Worm (Caenorhabditis elegans) whole organism, L3 larva: ENCODE data around the gene eel-1.
A peak's percentile ranks its signal among the peaks of the same experiment; 100 is the strongest.

Experiments used
- R02D3.7 ChIP-seq: fragments of 150-350 bp; optimal IDR thresholded peaks from 2 replicates; lab custom pipeline; 2014; ENCODE audit warnings: missing biosample characterization, missing genetic modification characterization
- ZK546.5 ChIP-seq: sonication (generic microtip); optimal IDR thresholded peaks from 2 replicates; lab custom pipeline; 2017; ENCODE audit warnings: missing biosample characterization, missing genetic modification characterization
- aly-2 ChIP-seq: fragments of 150-350 bp; optimal IDR thresholded peaks from 2 replicates; lab custom pipeline; 2014; ENCODE audit warnings: missing biosample characterization, missing genetic modification characterization
- ama-1 ChIP-seq: fragments of 150-350 bp; optimal IDR thresholded peaks from 2 replicates; lab custom pipeline; 2018
- ceh-28 ChIP-seq: fragments of 150-350 bp; optimal IDR thresholded peaks from 2 replicates; lab custom pipeline; 2014; ENCODE audit warnings: missing biosample characterization, missing genetic modification reagents, missing genetic modification characterization
- ceh-82 ChIP-seq: fragments of 150-350 bp; optimal IDR thresholded peaks from 2 replicates; lab custom pipeline; 2014; ENCODE audit warnings: missing biosample characterization, missing genetic modification characterization
- ceh-9 ChIP-seq: sonication (generic microtip); optimal IDR thresholded peaks from 2 replicates; lab custom pipeline; 2018; ENCODE audit warnings: missing biosample characterization, missing genetic modification characterization
- egl-27 ChIP-seq: sonication (generic microtip); optimal IDR thresholded peaks from 4 replicates; lab custom pipeline; 2017; ENCODE audit warnings: missing biosample characterization, missing genetic modification reagents, missing genetic modification characterization
- egl-5 ChIP-seq: fragments of 150-350 bp; optimal IDR thresholded peaks from 2 replicates; lab custom pipeline; 2017; ENCODE audit warnings: missing biosample characterization, missing genetic modification reagents, missing genetic modification characterization, inconsistent platforms
- elt-1 ChIP-seq: fragments of 150-350 bp; optimal IDR thresholded peaks from 2 replicates; lab custom pipeline; 2014; ENCODE audit warnings: missing biosample characterization, missing genetic modification characterization
- elt-2 ChIP-seq: sonication (generic microtip); optimal IDR thresholded peaks from 2 replicates; lab custom pipeline; 2016; ENCODE audit warnings: missing genetic modification reagents, mild to moderate bottlenecking, missing genetic modification characterization, missing compliant biosample characterization
- elt-3 ChIP-seq, 3 experiments: fragments of 150-350 bp in 1 of 3; sonication (generic microtip) in 2 of 3; optimal IDR thresholded peaks; 2 replicates in 2 of 3; 4 replicates in 1 of 3; lab custom pipeline; 2014 to 2017; ENCODE audit warnings: missing biosample characterization in 3 of 3, missing genetic modification characterization in 3 of 3
- fkh-10 ChIP-seq: sonication (generic microtip); optimal IDR thresholded peaks from 2 replicates; lab custom pipeline; 2017; ENCODE audit warnings: missing biosample characterization, missing genetic modification reagents, missing genetic modification characterization
- hmg-11 ChIP-seq: sonication (generic microtip); optimal IDR thresholded peaks from 2 replicates; lab custom pipeline; 2016; ENCODE audit warnings: missing genetic modification characterization, missing compliant biosample characterization
- jun-1 ChIP-seq: fragments of 150-350 bp; optimal IDR thresholded peaks from 2 replicates; lab custom pipeline; 2014; ENCODE audit warnings: missing biosample characterization, missing genetic modification reagents, missing genetic modification characterization
- lin-15B ChIP-seq: fragments of 150-350 bp; optimal IDR thresholded peaks from 2 replicates; lab custom pipeline; 2014; ENCODE audit warnings: missing biosample characterization, missing genetic modification characterization
- lin-39 ChIP-seq: fragments of 150-350 bp; optimal IDR thresholded peaks from 2 replicates; lab custom pipeline; 2018; ENCODE audit warnings: missing biosample characterization, missing genetic modification reagents, missing genetic modification characterization
- lsy-12 ChIP-seq: sonication (generic microtip); optimal IDR thresholded peaks from 2 replicates; lab custom pipeline; 2016; ENCODE audit warnings: mild to moderate bottlenecking, missing genetic modification characterization, missing compliant biosample characterization
- mdl-1 ChIP-seq: fragments of 150-350 bp; optimal IDR thresholded peaks from 2 replicates; lab custom pipeline; 2014; ENCODE audit warnings: missing biosample characterization, missing genetic modification characterization
- nfya-1 ChIP-seq: sonication (generic microtip); optimal IDR thresholded peaks from 2 replicates; lab custom pipeline; 2017; ENCODE audit warnings: missing genetic modification characterization, mild to moderate bottlenecking, missing compliant biosample characterization, antibody characterized with exemption, moderate library complexity; ENCODE audit not compliant: insufficient read depth
- nhr-11 ChIP-seq: fragments of 150-350 bp; optimal IDR thresholded peaks from 2 replicates; lab custom pipeline; 2014; ENCODE audit warnings: missing biosample characterization, missing genetic modification characterization
- nhr-23 ChIP-seq: fragments of 150-350 bp; optimal IDR thresholded peaks from 2 replicates; lab custom pipeline; 2014; ENCODE audit warnings: missing biosample characterization, missing genetic modification reagents, missing genetic modification characterization
- nhr-25 ChIP-seq: sonication (generic microtip); optimal IDR thresholded peaks from 2 replicates; lab custom pipeline; 2017; ENCODE audit warnings: missing biosample characterization, missing genetic modification characterization
- nhr-43 ChIP-seq: sonication (generic microtip); optimal IDR thresholded peaks from 2 replicates; lab custom pipeline; 2016; ENCODE audit warnings: mild to moderate bottlenecking, missing genetic modification characterization, missing compliant biosample characterization; ENCODE audit not compliant: poor library complexity, severe bottlenecking
- nhr-76 ChIP-seq: fragments of 150-350 bp; sonication (generic microtip); optimal IDR thresholded peaks from 5 replicates; lab custom pipeline; 2014; ENCODE audit warnings: missing biosample characterization, missing genetic modification characterization
- nhr-77 ChIP-seq: fragments of 150-350 bp; optimal IDR thresholded peaks from 2 replicates; lab custom pipeline; 2014; ENCODE audit warnings: missing biosample characterization, missing genetic modification characterization
- pha-4 ChIP-seq: fragments of 150-350 bp; optimal IDR thresholded peaks from 2 replicates; lab custom pipeline; 2014; ENCODE audit warnings: missing biosample characterization, missing genetic modification reagents, missing genetic modification characterization
- pqm-1 ChIP-seq: fragments of 150-350 bp; optimal IDR thresholded peaks from 2 replicates; lab custom pipeline; 2017; ENCODE audit warnings: missing biosample characterization, missing genetic modification characterization, inconsistent platforms
- skn-1 ChIP-seq: fragments of 150-350 bp; optimal IDR thresholded peaks from 2 replicates; lab custom pipeline; 2014; ENCODE audit warnings: missing biosample characterization, missing genetic modification characterization
- snpc-4 ChIP-seq: fragments of 150-350 bp; optimal IDR thresholded peaks from 2 replicates; lab custom pipeline; 2014; ENCODE audit warnings: missing biosample characterization, missing genetic modification characterization
- tbx-2 ChIP-seq: sonication (generic microtip); optimal IDR thresholded peaks from 2 replicates; lab custom pipeline; 2016; ENCODE audit warnings: mild to moderate bottlenecking, missing genetic modification characterization, missing compliant biosample characterization
- unc-62 ChIP-seq: fragments of 150-350 bp; sonication (generic microtip); optimal IDR thresholded peaks from 4 replicates; lab custom pipeline; 2014; ENCODE audit warnings: missing biosample characterization, missing genetic modification reagents, missing genetic modification characterization
- ztf-4 ChIP-seq: fragments of 150-350 bp; optimal IDR thresholded peaks from 2 replicates; lab custom pipeline; 2014; ENCODE audit warnings: missing biosample characterization, missing genetic modification characterization

The eel-1 gene

DNA sequence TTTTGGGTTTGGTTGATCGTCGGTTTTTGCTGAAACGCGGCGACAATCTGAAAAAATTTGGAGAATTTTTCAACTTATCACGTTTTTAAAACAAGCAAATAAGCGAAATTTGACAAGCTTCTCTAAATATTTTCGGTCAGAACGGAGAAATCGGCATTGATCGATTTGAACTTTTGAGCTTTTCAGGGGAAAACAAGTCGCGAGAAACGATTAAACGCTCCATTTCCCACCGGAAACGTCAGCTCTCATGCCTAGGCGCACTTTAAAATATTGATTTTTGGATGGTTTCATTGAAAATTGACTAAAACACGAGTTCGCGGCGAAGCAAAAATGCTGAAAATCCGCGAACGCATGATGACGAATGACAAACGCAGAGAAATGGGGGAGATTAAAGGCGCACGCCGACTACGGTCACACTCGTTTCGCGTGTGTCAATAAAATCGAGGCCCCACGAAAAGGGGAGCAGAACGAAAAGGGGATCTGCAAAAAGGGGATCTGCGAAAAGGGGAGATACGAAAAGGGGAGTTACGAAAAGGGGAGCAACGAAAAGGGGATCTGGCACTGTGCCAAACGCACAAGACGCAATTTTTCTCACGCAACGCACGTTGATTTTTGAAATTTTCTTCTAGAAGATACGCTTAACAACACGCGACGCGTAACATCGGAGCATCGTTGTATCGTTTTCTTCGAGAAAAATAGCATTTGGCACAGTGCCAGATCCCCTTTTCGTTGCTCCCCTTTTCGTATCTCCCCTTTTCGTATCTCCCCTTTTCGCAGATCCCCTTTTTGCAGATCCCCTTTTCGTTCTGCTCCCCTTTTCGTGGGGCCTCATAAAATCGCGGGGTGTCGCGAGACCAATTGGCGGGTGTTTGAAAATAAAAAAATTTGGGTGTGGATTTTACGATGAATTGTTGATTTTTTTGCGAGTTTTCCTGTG, at the start of gene eel-1:
Gene eel-1 (minus strand): TSS at position 51 of the 937 bp plus-strand sequence.
- TF ChIP-seq lin-15B (tag; lab: Kevin White, UChicago) (peak; percentile 88), ztf-4 (tag; lab: Kevin White, UChicago) (peak; percentile 37), ama-1 (lab: Kevin White, UChicago) (peak; percentile 2), unc-62 (GFP tag; lab: Kevin White, UChicago) (peak; percentile 54), fkh-10 (peak; percentile 42), skn-1 (tag; lab: Kevin White, UChicago) (peak; percentile 74), elt-1 (tag; lab: Kevin White, UChicago) (peak; percentile 17), ceh-82 (tag; lab: Kevin White, UChicago) (peak; percentile 87), lsy-12 (tag; lab: Kevin White, UChicago) (peak; percentile 93), nhr-25 (tag; lab: Kevin White, UChicago) (peak; percentile 75), R02D3.7 (peak; percentile 83), pqm-1 (tag; lab: Kevin White, UChicago) (peak; percentile 65), nhr-43 (tag; lab: Kevin White, UChicago) (peak; percentile 97), elt-3 (tag; optimal IDR thresholded peaks at IDR 0.05; lab: Kevin White, UChicago) (peak in 1 of 3 experiments; percentile 11), egl-5 (tag; lab: Kevin White, UChicago) (peak; percentile 95), elt-2 (tag; lab: Kevin White, UChicago) (peak; percentile 63), ceh-28 (tag; lab: Kevin White, UChicago) (peak; percentile 77), nhr-11 (peak; percentile 60), snpc-4 (peak; percentile 69), nhr-76 (tag; lab: Kevin White, UChicago) (peak; percentile 11), mdl-1 (tag; lab: Kevin White, UChicago) (peak; percentile 46), tbx-2 (tag; lab: Kevin White, UChicago) (peak; percentile 89), lin-39 (peak; percentile 80), ZK546.5 (tag; lab: Kevin White, UChicago) (peak; percentile 28), nfya-1 (tag; lab: Kevin White, UChicago) (peak; percentile 92), nhr-23 (peak; percentile 84), hmg-11 (tag; lab: Kevin White, UChicago) (peak; percentile 73), aly-2 (tag; lab: Kevin White, UChicago) (peak; percentile 47), nhr-77 (tag; lab: Kevin White, UChicago) (peak; percentile 73), egl-27 (tag; lab: Kevin White, UChicago) (peak; percentile 81), jun-1 (tag; lab: Kevin White, UChicago) (peak; percentile 75), pha-4 (tag; lab: Kevin White, UChicago) (peak; percentile 88)

DNA sequence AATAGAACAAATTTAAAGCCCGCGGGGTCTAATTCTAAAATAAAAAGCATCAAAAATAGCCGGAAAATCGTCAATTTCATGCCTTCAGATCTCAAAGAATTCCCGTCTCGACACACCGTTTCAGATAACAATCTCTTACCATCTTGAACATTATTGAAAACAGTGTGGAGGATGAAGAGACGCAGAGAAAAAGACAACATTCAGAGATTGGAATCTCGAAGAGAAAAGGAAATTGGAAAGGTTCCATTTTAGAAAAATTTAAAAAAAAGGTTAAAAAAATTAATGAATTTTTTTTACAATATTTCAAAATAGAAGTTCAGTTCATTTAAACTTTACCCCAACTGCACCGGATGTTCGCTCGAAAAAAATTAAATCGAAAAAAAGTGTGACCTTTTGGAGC, 47.1 kb upstream of the eel-1 start:
- TF ChIP-seq elt-1 (tag; lab: Kevin White, UChicago) (peak; percentile 93), ceh-9 (no peak)

DNA sequence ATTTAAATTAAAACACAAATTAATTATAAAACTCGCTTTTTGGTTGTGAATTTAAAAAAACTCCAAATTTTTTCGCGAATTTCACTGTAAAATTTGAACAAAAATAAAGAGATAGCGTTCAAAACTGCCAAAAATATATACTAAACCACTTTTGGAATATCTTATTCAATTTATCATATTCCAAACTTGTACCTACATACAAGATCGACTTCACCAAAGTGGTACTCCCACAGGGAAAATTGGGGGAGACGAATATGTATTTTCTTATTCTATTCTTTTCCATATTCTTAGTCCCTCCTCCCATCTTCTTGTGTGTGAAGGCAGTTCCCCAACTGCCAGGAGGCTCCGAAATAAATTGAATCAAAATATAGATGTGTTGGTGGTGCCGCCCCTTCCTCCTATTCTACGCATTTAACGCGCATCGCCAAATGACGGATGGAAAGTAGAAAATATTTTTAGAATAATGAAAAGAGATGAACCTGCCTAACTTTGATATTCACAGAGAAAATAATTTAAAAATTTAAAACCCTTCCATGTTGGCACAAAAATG, 46.2 kb upstream of the eel-1 start:
- no peak for TF ChIP-seq mdl-1 (tag; lab: Kevin White, UChicago)
- no peak for TF ChIP-seq ceh-82 (tag; lab: Kevin White, UChicago)
- TF ChIP-seq nhr-77 (tag; lab: Kevin White, UChicago), result no peak
- no peak for TF ChIP-seq egl-5 (tag; lab: Kevin White, UChicago)

DNA sequence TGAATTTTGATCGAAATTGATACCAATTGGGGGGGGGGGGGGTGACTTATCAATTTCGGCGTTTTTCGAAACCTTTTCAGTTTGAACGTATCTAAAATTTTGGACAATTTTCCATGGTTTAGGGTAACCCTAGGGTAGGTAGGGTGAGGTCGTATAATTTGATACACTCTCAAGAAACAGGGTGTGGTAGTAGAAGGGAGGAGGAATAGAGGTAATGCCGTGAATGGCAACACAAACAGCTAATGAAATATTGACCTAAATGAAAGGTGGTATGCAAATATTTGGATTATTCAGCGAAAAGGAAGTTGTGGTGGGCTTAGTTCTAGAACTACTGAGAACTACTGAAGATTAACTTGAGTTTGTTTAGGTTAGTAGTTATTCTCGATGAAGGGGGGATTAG, 43.1 kb upstream of the eel-1 start:
- no peak for TF ChIP-seq ceh-28 (tag; lab: Kevin White, UChicago)
- no peak for TF ChIP-seq aly-2 (tag; lab: Kevin White, UChicago)
- TF ChIP-seq, all 47 proteins: peak for 0
